Worm (Caenorhabditis elegans) whole organism, L4 larva: ENCODE measurements around the gene F16G10.5.

Experiments
- F37D6.2 ChIP-seq: sonication (generic microtip); optimal IDR thresholded peaks from 2 replicates; lab custom pipeline; 2016; ENCODE audit warnings: mild to moderate bottlenecking, missing genetic modification characterization, missing compliant biosample characterization
- Y48G9A.11 ChIP-seq: fragments of 200-800 bp; sonication (Bioruptor generic); IDR thresholded peaks from 2 replicates; pipeline ENCODE4 v1.3.6; 2022; ENCODE audit warnings: missing genetic modification reagents, missing genetic modification characterization, missing compliant biosample characterization
- ces-1 ChIP-seq: fragments of 150-350 bp; sonication (generic microtip); optimal IDR thresholded peaks from 4 replicates; lab custom pipeline; 2014; ENCODE audit warnings: missing biosample characterization, missing genetic modification reagents, missing genetic modification characterization
- daf-12 ChIP-seq: fragments of 150-350 bp; optimal IDR thresholded peaks from 2 replicates; lab custom pipeline; 2014; ENCODE audit warnings: missing biosample characterization, missing genetic modification reagents, missing genetic modification characterization
- hlh-11 ChIP-seq: fragments of 200-800 bp; sonication (Bioruptor generic); optimal IDR thresholded peaks from 2 replicates; lab custom pipeline; 2018; ENCODE audit warnings: mild to moderate bottlenecking, missing genetic modification characterization, missing compliant biosample characterization
- jun-1 ChIP-seq: fragments of 150-350 bp; optimal IDR thresholded peaks from 2 replicates; lab custom pipeline; 2014; ENCODE audit warnings: missing biosample characterization, missing genetic modification reagents, missing genetic modification characterization
- lin-13 ChIP-seq: fragments of 150-350 bp; optimal IDR thresholded peaks from 2 replicates; lab custom pipeline; 2014; ENCODE audit warnings: missing biosample characterization, missing genetic modification reagents, missing genetic modification characterization
- lir-3 ChIP-seq: sonication (generic microtip); optimal IDR thresholded peaks from 2 replicates; lab custom pipeline; 2016; ENCODE audit warnings: mild to moderate bottlenecking, missing genetic modification characterization, missing compliant biosample characterization
- madf-9 ChIP-seq: fragments of 200-800 bp; sonication (Bioruptor generic); conservative IDR thresholded peaks from 2 replicates; pipeline ENCODE4 v1.3.6; 2022; ENCODE audit warnings: missing genetic modification reagents, missing genetic modification characterization, missing compliant biosample characterization
- mep-1 ChIP-seq: fragments of 150-350 bp; sonication (generic microtip); optimal IDR thresholded peaks from 3 replicates; lab custom pipeline; 2014; ENCODE audit warnings: missing biosample characterization, missing genetic modification characterization
- pqm-1 ChIP-seq: sonication (generic microtip); optimal IDR thresholded peaks from 2 replicates; lab custom pipeline; 2017; ENCODE audit warnings: missing biosample characterization, missing genetic modification characterization
- skn-1 ChIP-seq: fragments of 150-350 bp; optimal IDR thresholded peaks from 2 replicates; lab custom pipeline; 2014; ENCODE audit warnings: missing biosample characterization, missing genetic modification characterization
- snpc-4 ChIP-seq: fragments of 150-350 bp; optimal IDR thresholded peaks from 2 replicates; lab custom pipeline; 2014; ENCODE audit warnings: missing biosample characterization, missing genetic modification characterization
- unc-62 ChIP-seq, 3 experiments: fragments of 150-350 bp in 1 of 3; sonication (generic microtip); optimal IDR thresholded peaks in 2 of 3; peaks in 1 of 3; 1 replicate in 1 of 3; 2 replicates in 2 of 3; lab custom pipeline; 2014 to 2017; ENCODE audit warnings: missing biosample characterization in 3 of 3, missing genetic modification characterization in 3 of 3, missing genetic modification reagents in 3 of 3, missing genotype in 1 of 3

ce11 chrII:2328963-2329442 is 38.1 kb upstream of the F16G10.5 start, which contains the start of the genes ZK1240.8 and ZK1240.1:
- TF ChIP-seq jun-1 (tag; lab: Kevin White, UChicago), result no peak
- no peak for TF ChIP-seq mep-1
- TF ChIP-seq Y48G9A.11 (GFP tag; lab: Robert Waterston, UW), result no peak
- TF ChIP-seq unc-62 (GFP tag; optimal IDR thresholded peaks at IDR 0.05 in 1 of 2; lab: Kevin White, UChicago), result peak in 1 of 2 experiments; percentile 86
- TF ChIP-seq unc-62 (tag; optimal IDR thresholded peaks at IDR 0.05; lab: Kevin White, UChicago), result no peak
- no peak for TF ChIP-seq skn-1 (tag; lab: Kevin White, UChicago)
- no peak for TF ChIP-seq madf-9 (GFP tag; lab: Robert Waterston, UW)
- TF ChIP-seq ces-1 (GFP tag; lab: Kevin White, UChicago), result no peak
- no peak for TF ChIP-seq daf-12 (tag; lab: Kevin White, UChicago)
- no peak for TF ChIP-seq pqm-1
- no peak for TF ChIP-seq snpc-4
- TF ChIP-seq lir-3 (tag; lab: Kevin White, UChicago), result no peak
- TF ChIP-seq lin-13, result no peak
- no peak for TF ChIP-seq hlh-11 (tag; lab: Kevin White, UChicago)
- TF ChIP-seq F37D6.2 (tag; lab: Kevin White, UChicago), result no peak
